Worm (Caenorhabditis elegans): Measurements from ENCODE around the gene ztf-9.

ztf-9 gene

ce11 chrV:9730743-9731706 is 39.1 kb upstream of the ztf-9 start (continued):
- TF ChIP-seq spr-3 (GFP tag; optimal IDR thresholded peaks at IDR 0.05) (peak; percentile 6), nhr-48 (tag; optimal IDR thresholded peaks at IDR 0.05) (peak; percentile 90), mxl-3 (GFP tag; optimal IDR thresholded peaks at IDR 0.05) (peak; percentile 99), nhr-25 (tag; optimal IDR thresholded peaks at IDR 0.05; ENCODE audit: borderline replicate concordance, insufficient read depth) (peak; percentile 95), fos-1 (tag; optimal IDR thresholded peaks at IDR 0.05) (peak; percentile 29), dpl-1 (GFP tag; optimal IDR thresholded peaks at IDR 0.05) (peak; percentile 64), snpc-4 (tag; optimal IDR thresholded peaks at IDR 0.05) (no peak), aha-1 (tag) (peak; percentile 100), duxl-1 (tag; optimal IDR thresholded peaks at IDR 0.05; ENCODE audit: poor library complexity) (peak; percentile 17), nhr-42 (GFP tag; IDR thresholded peaks at IDR 0.05) (peak; percentile 78; the same call in 1 of the 2 replicates), lin-29 (GFP tag; IDR thresholded peaks at IDR 0.05) (no peak; the same call in 1 of the 2 replicates), Y75B8A.6 (GFP tag; IDR thresholded peaks at IDR 0.05) (no peak; the same call in 1 of the 2 replicates), attf-4 (tag; optimal IDR thresholded peaks at IDR 0.05) (no peak), snpc-1.2 (GFP tag; IDR thresholded peaks at IDR 0.05) (no peak), F49E8.2 (tag; optimal IDR thresholded peaks at IDR 0.05; ENCODE audit: borderline replicate concordance) (no peak), R02D3.7 (tag; optimal IDR thresholded peaks at IDR 0.05) (peak; percentile 19), aly-2 (tag; optimal IDR thresholded peaks at IDR 0.05) (no peak), Y48G9A.11 (GFP tag; IDR thresholded peaks at IDR 0.05) (no peak), D1046.2 (GFP tag; IDR thresholded peaks at IDR 0.05) (no peak; the same call in 1 of the 2 replicates), daf-12 (tag; optimal IDR thresholded peaks at IDR 0.05) (no peak), dmd-6 (GFP tag; IDR thresholded peaks at IDR 0.05) (peak; percentile 93), fkh-10 (GFP tag; optimal IDR thresholded peaks at IDR 0.05) (peak; percentile 89), lin-39 (tag; optimal IDR thresholded peaks at IDR 0.05) (no peak), set-16 (GFP tag; IDR thresholded peaks at IDR 0.05) (peak; percentile 94), saeg-2 (GFP tag; IDR thresholded peaks at IDR 0.05) (peak; percentile 75; the same call in 1 of the 2 replicates), pqm-1 (tag; optimal IDR thresholded peaks at IDR 0.05) (peak; percentile 97), pha-4 (GFP tag; IDR thresholded peaks at IDR 0.05) (peak; percentile 83), pha-4 (tag; optimal IDR thresholded peaks at IDR 0.05) (peak; percentile 70), nhr-41 (GFP tag; IDR thresholded peaks at IDR 0.05) (no peak), Y5F2A.4 (GFP tag; optimal IDR thresholded peaks at IDR 0.05) (peak; percentile 4), Y105C5A.15 (GFP tag; IDR thresholded peaks at IDR 0.05) (no peak)

ce11 chrV:9729462-9730162 is 37.7 kb upstream of the ztf-9 start, which contains the start of the genes aagr-3 and drap-1:
TSS of gene aagr-3 (minus strand) at chrV:9729512.
TSS of gene drap-1 (plus strand) at chrV:9730106.
- TF ChIP-seq lin-29 (GFP tag; IDR thresholded peaks at IDR 0.05) (no peak), nhr-25 (tag; optimal IDR thresholded peaks at IDR 0.05; ENCODE audit: borderline replicate concordance, insufficient read depth) (no peak), ama-1 (optimal IDR thresholded peaks at IDR 0.05) (no peak), php-3 (GFP tag; IDR thresholded peaks at IDR 0.05) (no peak), lsy-2 (tag; optimal IDR thresholded peaks at IDR 0.05) (peak in 1 of 2 experiments; percentile 89), nhr-76 (tag; optimal IDR thresholded peaks at IDR 0.05) (no peak), ces-1 (GFP tag; optimal IDR thresholded peaks at IDR 0.05) (no peak), nhr-102 (tag; optimal IDR thresholded peaks at IDR 0.05) (peak; percentile 10), nhr-10 (tag; optimal IDR thresholded peaks at IDR 0.05) (no peak), ceh-44 (GFP tag; IDR thresholded peaks at IDR 0.05) (no peak), egl-43 (GFP tag; IDR thresholded peaks at IDR 0.05) (no peak), ztf-11 (tag; optimal IDR thresholded peaks at IDR 0.05) (no peak), F37D6.2 (tag; optimal IDR thresholded peaks at IDR 0.05) (no peak), F44E2.7 (GFP tag; IDR thresholded peaks at IDR 0.05) (no peak), ztf-7 (tag; optimal IDR thresholded peaks at IDR 0.05) (no peak), ZK337.2 (GFP tag; IDR thresholded peaks at IDR 0.05) (no peak), mdl-1 (tag; optimal IDR thresholded peaks at IDR 0.05) (peak in 1 of 2 experiments; percentile 33), ceh-62 (tag; optimal IDR thresholded peaks at IDR 0.05) (no peak), dpl-1 (GFP tag; optimal IDR thresholded peaks at IDR 0.05) (peak; percentile 70), nhr-48 (tag; optimal IDR thresholded peaks at IDR 0.05) (no peak), duxl-1 (tag; optimal IDR thresholded peaks at IDR 0.05; ENCODE audit: poor library complexity) (no peak), lin-13 (GFP tag; optimal IDR thresholded peaks at IDR 0.05) (peak; percentile 43)

Data from whole organism, L4 larva.